Fruit fly (Drosophila melanogaster) whole organism, adult: ENCODE data around the gene CG34165.

Experiments used
- CG11617 ChIP-seq: fragments of 200-800 bp; sonication (Bioruptor generic); optimal IDR thresholded peaks from 2 replicates; lab custom pipeline; 2017; ENCODE audit warnings: mild to moderate bottlenecking, missing biosample characterization, missing genetic modification reagents, missing genetic modification characterization
- CG12768 ChIP-seq: fragments of 200-800 bp; sonication (Bioruptor generic); optimal IDR thresholded peaks from 2 replicates; lab custom pipeline; 2017; ENCODE audit warnings: missing biosample characterization, missing genetic modification characterization, mild to moderate bottlenecking, moderate library complexity, missing genetic modification reagents
- CG14711 ChIP-seq: fragments of 200-800 bp; sonication (Bioruptor generic); optimal IDR thresholded peaks from 2 replicates; lab custom pipeline; 2018; ENCODE audit warnings: missing biosample characterization, mild to moderate bottlenecking, missing genetic modification characterization, moderate library complexity
- CG1620 ChIP-seq: fragments of 200-800 bp; sonication (Bioruptor generic); optimal IDR thresholded peaks from 2 replicates; lab custom pipeline; 2016; ENCODE audit warnings: missing biosample characterization, missing genetic modification characterization
- CG33017 ChIP-seq: fragments of 200-800 bp; sonication (Bioruptor generic); optimal IDR thresholded peaks from 2 replicates; lab custom pipeline; 2018; ENCODE audit warnings: missing biosample characterization, mild to moderate bottlenecking, missing genetic modification characterization, moderate library complexity
- CG5204 ChIP-seq: fragments of 200-800 bp; sonication (Bioruptor generic); optimal IDR thresholded peaks from 2 replicates; lab custom pipeline; 2016; ENCODE audit warnings: missing biosample characterization, missing genetic modification characterization
- CG7045 ChIP-seq: fragments of 200-800 bp; sonication (Bioruptor generic); optimal IDR thresholded peaks from 2 replicates; lab custom pipeline; 2017; ENCODE audit warnings: missing biosample characterization, mild to moderate bottlenecking, missing genetic modification characterization
- CG7101 ChIP-seq: fragments of 200-800 bp; sonication (Bioruptor generic); optimal IDR thresholded peaks from 2 replicates; lab custom pipeline; 2018; ENCODE audit warnings: missing biosample characterization, mild to moderate bottlenecking, missing genetic modification characterization, moderate library complexity
- Clk ChIP-seq: fragments of 200-800 bp; sonication (Bioruptor generic); optimal IDR thresholded peaks from 2 replicates; lab custom pipeline; 2017; ENCODE audit warnings: missing biosample characterization, missing genetic modification characterization
- Crg-1 ChIP-seq: fragments of 200-800 bp; sonication (Bioruptor generic); optimal IDR thresholded peaks from 2 replicates; lab custom pipeline; 2016; ENCODE audit warnings: missing biosample characterization, missing genetic modification characterization
- Hr96 ChIP-seq: fragments of 200-800 bp; sonication (Bioruptor generic); optimal IDR thresholded peaks from 2 replicates; lab custom pipeline; 2016; ENCODE audit warnings: missing biosample characterization, missing genetic modification characterization
- Mnt ChIP-seq: fragments of 200-800 bp; sonication (Bioruptor generic); optimal IDR thresholded peaks from 2 replicates; lab custom pipeline; 2016; ENCODE audit warnings: missing biosample characterization, mild to moderate bottlenecking, missing genetic modification characterization
- bab1 ChIP-seq: fragments of 200-800 bp; sonication (Bioruptor generic); optimal IDR thresholded peaks from 3 replicates; lab custom pipeline; 2019; ENCODE audit warnings: missing biosample characterization, mild to moderate bottlenecking, missing genetic modification characterization, moderate library complexity
- cic ChIP-seq: fragments of 200-800 bp; sonication (Bioruptor generic); optimal IDR thresholded peaks from 2 replicates; lab custom pipeline; 2017; ENCODE audit warnings: missing biosample characterization, mild to moderate bottlenecking, missing genetic modification characterization, moderate library complexity
- cnc ChIP-seq, 2 experiments: fragments of >200 bp; optimal IDR thresholded peaks; 2 replicates each; lab custom pipeline; 2017
- kay ChIP-seq: fragments of 200-800 bp; sonication (Bioruptor generic); peaks from one replicate; lab custom pipeline; 2016; ENCODE audit warnings: missing biosample characterization, missing genetic modification characterization, borderline replicate concordance
- ovo ChIP-seq: fragments of 200-800 bp; sonication (Bioruptor generic); optimal IDR thresholded peaks from 2 replicates; lab custom pipeline; 2016; ENCODE audit warnings: missing biosample characterization, missing genetic modification characterization
- pad ChIP-seq: fragments of 200-800 bp; sonication (Bioruptor generic); optimal IDR thresholded peaks from 3 replicates; lab custom pipeline; 2017; ENCODE audit warnings: missing biosample characterization, missing genetic modification characterization, mild to moderate bottlenecking, moderate library complexity, missing genetic modification reagents
- tj ChIP-seq: fragments of 200-800 bp; sonication (Bioruptor generic); optimal IDR thresholded peaks from 3 replicates; lab custom pipeline; 2017; ENCODE audit warnings: missing biosample characterization, mild to moderate bottlenecking, missing genetic modification characterization, moderate library complexity
- toe ChIP-seq: fragments of 200-800 bp; sonication (Bioruptor generic); optimal IDR thresholded peaks from 2 replicates; lab custom pipeline; 2016; ENCODE audit warnings: missing biosample characterization, missing genetic modification characterization

Gene CG34165

DNA sequence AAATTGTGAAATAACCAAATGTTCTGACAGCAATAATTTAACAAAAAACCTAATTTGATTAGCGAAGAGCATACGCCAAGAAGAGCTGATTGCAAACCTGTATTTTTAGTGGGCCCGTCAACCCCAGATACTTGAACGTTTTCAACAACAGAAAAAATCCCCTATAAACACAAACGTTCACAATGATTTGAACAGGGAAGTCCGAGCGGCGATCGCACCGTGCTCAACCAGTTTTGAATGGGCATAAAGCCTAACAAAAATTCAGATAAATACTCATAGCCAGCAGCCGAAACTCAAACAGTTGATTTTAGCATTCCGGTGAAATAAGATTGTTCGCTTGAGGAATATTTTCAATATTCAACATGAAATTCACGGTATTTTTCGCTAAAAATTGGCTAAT lies at the start of gene CG34165:
Gene CG34165, plus strand, starts transcription at position 284 of the 400 bp plus-strand sequence.
- TF ChIP-seq CG5204 (no peak), pad (GFP tag; lab: Kevin White, UChicago) (no peak), toe (no peak), Crg-1 (GFP tag; lab: Kevin White, UChicago) (no peak), CG1620 (GFP tag; lab: Kevin White, UChicago) (no peak), tj (GFP tag; lab: Kevin White, UChicago) (no peak), cic (GFP tag; lab: Kevin White, UChicago) (no peak), CG7101 (no peak), CG12768 (GFP tag; lab: Kevin White, UChicago) (no peak), bab1 (GFP tag; lab: Kevin White, UChicago) (no peak), Clk (no peak), CG14711 (tag; lab: Kevin White, UChicago) (no peak), CG11617 (no peak), CG33017 (tag; lab: Kevin White, UChicago) (no peak), kay (GFP tag; lab: Kevin White, UChicago) (no peak), Hr96 (GFP tag; lab: Kevin White, UChicago) (no peak), Mnt (GFP tag; lab: Kevin White, UChicago) (no peak)

DNA sequence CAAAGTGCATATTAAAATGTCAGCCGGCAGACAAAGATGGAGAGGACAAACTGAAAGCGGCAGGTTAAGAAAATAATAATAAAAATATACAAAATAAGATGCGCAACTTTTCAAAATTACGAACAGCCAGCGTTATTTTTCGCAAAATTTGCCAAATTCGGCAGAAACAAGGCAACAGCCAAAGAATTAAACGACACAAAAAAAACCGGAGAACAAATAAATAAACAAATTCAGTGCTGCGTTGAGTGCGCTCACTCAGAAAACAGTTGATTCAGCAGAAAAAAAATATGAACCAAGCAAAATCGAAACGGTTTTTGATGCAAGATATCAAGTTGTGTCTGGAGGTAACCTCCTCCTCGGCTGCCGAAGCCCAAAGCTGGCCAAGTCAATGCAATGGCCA lies 49.2 kb upstream of the CG34165 start:
- TF ChIP-seq CG11617: no peak
- TF ChIP-seq tj (GFP tag; lab: Kevin White, UChicago): peak; percentile 99

DNA sequence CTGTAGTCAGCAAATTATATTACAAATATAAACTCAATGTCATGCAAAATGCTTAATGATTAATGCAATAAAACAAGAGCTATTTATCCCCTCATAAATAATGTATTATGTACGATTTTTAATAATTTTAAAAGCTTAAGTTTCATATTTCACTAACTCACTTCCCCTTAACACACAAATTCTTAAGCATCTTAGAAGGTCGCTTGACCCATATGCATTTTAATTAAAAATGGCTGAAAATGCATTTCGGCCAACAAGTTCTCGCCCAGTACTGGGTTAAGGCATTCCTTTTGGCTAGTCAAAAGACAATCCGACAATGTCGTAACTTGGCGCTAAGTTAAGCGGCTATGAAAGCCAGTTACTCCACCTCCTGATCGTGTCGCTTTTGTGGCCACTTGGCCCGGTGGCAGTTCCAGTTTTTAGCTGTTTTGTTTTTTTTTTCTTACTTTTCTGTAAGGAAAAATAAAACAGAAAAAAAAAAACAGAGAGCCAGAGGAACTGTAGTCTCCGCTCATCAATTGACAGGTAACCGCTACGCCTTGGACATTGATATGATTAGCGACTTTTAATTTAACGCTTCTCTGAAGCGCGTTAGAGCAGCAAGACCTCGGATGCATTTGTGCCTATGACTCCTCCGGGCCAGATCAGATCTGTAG lies 48.5 kb upstream of the CG34165 start:
- TF ChIP-seq CG5204 (no peak), CG14711 (tag; lab: Kevin White, UChicago) (no peak), cic (GFP tag; lab: Kevin White, UChicago) (no peak), tj (GFP tag; lab: Kevin White, UChicago) (no peak), CG1620 (GFP tag; lab: Kevin White, UChicago) (no peak)

DNA sequence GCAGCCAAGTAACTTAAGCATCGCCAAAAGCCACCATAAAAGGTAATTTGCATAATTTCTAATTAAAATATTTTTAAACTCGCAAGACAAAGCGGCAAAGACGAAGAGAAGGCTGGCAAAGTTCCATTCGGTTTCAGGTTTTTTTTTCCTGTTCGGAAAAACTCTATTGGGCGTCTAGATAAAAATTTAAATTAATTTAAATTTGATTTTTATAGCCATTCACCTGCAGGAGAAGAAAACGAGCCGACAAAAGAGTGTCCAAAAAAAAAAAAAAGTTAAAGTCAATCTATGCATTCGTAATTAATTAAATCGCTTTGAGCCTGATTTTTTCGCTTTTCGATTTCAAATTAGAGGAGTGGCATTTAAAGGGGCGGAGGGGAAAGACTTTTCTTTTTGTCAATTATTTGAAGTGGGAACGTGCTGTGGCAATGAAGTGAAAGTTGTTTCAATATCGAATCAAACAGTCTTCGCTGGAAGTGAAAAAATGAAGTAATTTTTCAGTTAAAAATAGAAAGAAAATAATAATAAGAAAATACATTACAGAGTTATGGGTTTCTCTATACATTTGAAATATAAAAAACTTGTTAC lies 45.2 kb upstream of the CG34165 start:
- no peak for TF ChIP-seq Clk
- no peak for TF ChIP-seq CG14711 (tag; lab: Kevin White, UChicago)
- no peak for TF ChIP-seq pad (GFP tag; lab: Kevin White, UChicago)
- TF ChIP-seq CG33017 (tag; lab: Kevin White, UChicago): no peak
- TF ChIP-seq tj (GFP tag; lab: Kevin White, UChicago): no peak
- no peak for TF ChIP-seq cnc (optimal IDR thresholded peaks at IDR 0.05; lab: Kevin White, UChicago)
- TF ChIP-seq CG7045 (GFP tag; lab: Kevin White, UChicago): no peak
- no peak for TF ChIP-seq CG11617
- TF ChIP-seq Hr96 (GFP tag; lab: Kevin White, UChicago): no peak
- no peak for TF ChIP-seq CG12768 (GFP tag; lab: Kevin White, UChicago)
- no peak for TF ChIP-seq ovo (GFP tag; lab: Kevin White, UChicago)
- TF ChIP-seq CG7101: no peak
- no peak for TF ChIP-seq toe

DNA sequence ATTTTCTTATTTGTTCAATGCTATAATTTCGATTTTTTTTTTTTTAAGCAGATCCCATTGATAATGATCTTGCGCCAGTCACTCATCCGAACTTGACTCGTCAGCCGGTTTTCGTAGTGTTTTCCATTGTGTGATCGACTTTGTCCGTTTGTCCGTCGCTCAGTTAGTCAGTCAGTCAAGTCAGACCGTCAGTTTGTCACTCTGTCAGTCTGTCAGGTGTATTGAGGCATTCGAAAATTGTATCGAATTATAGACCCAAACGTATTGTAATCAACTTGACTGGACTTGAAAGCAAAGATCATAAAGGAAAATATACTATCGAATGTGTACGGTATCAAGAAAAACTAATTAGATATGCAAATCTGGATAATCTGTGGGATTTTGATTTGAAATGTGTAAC lies 44.6 kb upstream of the CG34165 start:
- TF ChIP-seq pad (GFP tag; lab: Kevin White, UChicago): no peak
- no peak for TF ChIP-seq CG7101
- TF ChIP-seq bab1 (GFP tag; lab: Kevin White, UChicago): no peak
- no peak for TF ChIP-seq CG33017 (tag; lab: Kevin White, UChicago)
- no peak for TF ChIP-seq Clk
- no peak for TF ChIP-seq CG7045 (GFP tag; lab: Kevin White, UChicago)
- no peak for TF ChIP-seq Crg-1 (GFP tag; lab: Kevin White, UChicago)
- TF ChIP-seq CG14711 (tag; lab: Kevin White, UChicago): no peak
- TF ChIP-seq cnc (optimal IDR thresholded peaks at IDR 0.05; lab: Kevin White, UChicago): no peak
- no peak for TF ChIP-seq Mnt (GFP tag; lab: Kevin White, UChicago)
- no peak for TF ChIP-seq kay (GFP tag; lab: Kevin White, UChicago)
- no peak for TF ChIP-seq Hr96 (GFP tag; lab: Kevin White, UChicago)
- TF ChIP-seq CG11617: no peak
- TF ChIP-seq CG1620 (GFP tag; lab: Kevin White, UChicago): no peak
- TF ChIP-seq tj (GFP tag; lab: Kevin White, UChicago): no peak

DNA sequence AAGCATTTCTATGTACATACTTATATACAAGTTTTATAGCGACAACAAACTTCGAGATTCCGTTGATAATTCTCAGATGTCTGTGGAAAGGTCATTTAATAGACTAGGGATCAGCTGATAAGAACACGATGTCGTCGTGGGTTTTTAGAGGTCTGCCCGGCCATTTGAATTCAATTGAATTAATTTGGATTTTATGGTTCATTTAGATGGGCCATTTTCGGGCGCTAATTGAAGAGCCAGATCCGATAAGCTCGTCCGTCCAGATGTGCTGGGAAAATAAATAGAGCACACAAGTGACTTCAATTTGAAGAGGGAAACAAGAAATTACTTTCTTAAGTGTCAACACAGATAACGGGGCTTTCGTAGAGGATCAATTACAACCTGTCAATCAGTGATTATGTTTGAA lies 39.9 kb upstream of the CG34165 start:
- TF ChIP-seq CG33017 (tag; lab: Kevin White, UChicago): no peak
- no peak for TF ChIP-seq kay (GFP tag; lab: Kevin White, UChicago)
- no peak for TF ChIP-seq pad (GFP tag; lab: Kevin White, UChicago)
- no peak for TF ChIP-seq tj (GFP tag; lab: Kevin White, UChicago)
- TF ChIP-seq cnc (optimal IDR thresholded peaks at IDR 0.05; lab: Kevin White, UChicago): no peak
- TF ChIP-seq Hr96 (GFP tag; lab: Kevin White, UChicago): no peak
- TF ChIP-seq Mnt (GFP tag; lab: Kevin White, UChicago): no peak
- TF ChIP-seq CG5204: no peak
- no peak for TF ChIP-seq CG14711 (tag; lab: Kevin White, UChicago)
- no peak for TF ChIP-seq toe
- no peak for TF ChIP-seq CG12768 (GFP tag; lab: Kevin White, UChicago)
- TF ChIP-seq ovo (GFP tag; lab: Kevin White, UChicago): no peak
- no peak for TF ChIP-seq Clk
- no peak for TF ChIP-seq CG7045 (GFP tag; lab: Kevin White, UChicago)
- no peak for TF ChIP-seq CG7101
